Worm (Caenorhabditis elegans) whole organism, L3 larva: ENCODE results near the gene pals-27.

ENCODE experiments used
- ZK546.5 ChIP-seq: sonication (generic microtip); optimal IDR thresholded peaks from 2 replicates; lab custom pipeline; 2017; ENCODE audit warnings: missing biosample characterization, missing genetic modification characterization
- ceh-82 ChIP-seq: fragments of 150-350 bp; optimal IDR thresholded peaks from 2 replicates; lab custom pipeline; 2014; ENCODE audit warnings: missing biosample characterization, missing genetic modification characterization
- lin-15B ChIP-seq: fragments of 150-350 bp; optimal IDR thresholded peaks from 2 replicates; lab custom pipeline; 2014; ENCODE audit warnings: missing biosample characterization, missing genetic modification characterization
- mdl-1 ChIP-seq: fragments of 150-350 bp; optimal IDR thresholded peaks from 2 replicates; lab custom pipeline; 2014; ENCODE audit warnings: missing biosample characterization, missing genetic modification characterization
- mml-1 ChIP-seq: fragments of 150-350 bp; sonication (generic microtip); optimal IDR thresholded peaks from 3 replicates; lab custom pipeline; 2014; ENCODE audit warnings: missing biosample characterization, missing genetic modification characterization
- nhr-28 ChIP-seq: fragments of 150-350 bp; optimal IDR thresholded peaks from 2 replicates; lab custom pipeline; 2014; ENCODE audit warnings: missing biosample characterization, missing genetic modification characterization
- pha-4 ChIP-seq: fragments of 150-350 bp; optimal IDR thresholded peaks from 2 replicates; lab custom pipeline; 2014; ENCODE audit warnings: missing biosample characterization, missing genetic modification reagents, missing genetic modification characterization
- unc-62 ChIP-seq: fragments of 150-350 bp; sonication (generic microtip); optimal IDR thresholded peaks from 4 replicates; lab custom pipeline; 2014; ENCODE audit warnings: missing biosample characterization, missing genetic modification reagents, missing genetic modification characterization

ce11 chrIII:4358345-4358744, 23.1 kb upstream of the pals-27 start:
- TF ChIP-seq ZK546.5 (tag; lab: Kevin White, UChicago) (no peak), lin-15B (tag; lab: Kevin White, UChicago) (no peak), mdl-1 (tag; lab: Kevin White, UChicago) (no peak), pha-4 (tag; lab: Kevin White, UChicago) (no peak), unc-62 (no peak), ceh-82 (no peak), mml-1 (tag; lab: Kevin White, UChicago) (no peak), nhr-28 (tag; lab: Kevin White, UChicago) (no peak)
